Worm (Caenorhabditis elegans) whole organism, L4 larva: ENCODE measurements around the gene F58E2.5.
"Not testable (repeated sequence)": the region's sequence is repeated elsewhere in the genome, so short reads cannot be mapped to it uniquely, and the experiment has no call there.

Experiments
- F37D6.2 ChIP-seq: sonication (generic microtip); optimal IDR thresholded peaks from 2 replicates; lab custom pipeline; 2016; ENCODE audit warnings: mild to moderate bottlenecking, missing genetic modification characterization, missing compliant biosample characterization
- ZK546.5 ChIP-seq, 2 experiments: sonication (generic microtip); optimal IDR thresholded peaks; 2 replicates each; lab custom pipeline; 2017; ENCODE audit warnings: missing biosample characterization in 2 of 2, missing genetic modification characterization in 2 of 2
- ama-1 ChIP-seq: fragments of 150-350 bp; optimal IDR thresholded peaks from 2 replicates; lab custom pipeline; 2014; ENCODE audit warnings: inconsistent platforms, mixed read lengths
- ceh-20 ChIP-seq: fragments of 200-800 bp; sonication (Bioruptor generic); IDR thresholded peaks from 2 replicates; pipeline ENCODE4 v1.3.6; 2022; ENCODE audit warnings: missing genetic modification reagents, missing genetic modification characterization, missing compliant biosample characterization
- dve-1 ChIP-seq: sonication (generic microtip); optimal IDR thresholded peaks from 2 replicates; lab custom pipeline; 2017; ENCODE audit warnings: antibody characterized with exemption, mild to moderate bottlenecking, missing genetic modification characterization, missing compliant biosample characterization; ENCODE audit not compliant: insufficient read depth
- egl-27 ChIP-seq: sonication (generic microtip); optimal IDR thresholded peaks from 3 replicates; lab custom pipeline; 2017; ENCODE audit warnings: missing biosample characterization, missing genetic modification reagents, missing genetic modification characterization
- hif-1 ChIP-seq, 2 experiments: sonication (generic microtip); optimal IDR thresholded peaks; 2 replicates each; lab custom pipeline; 2016 to 2017; ENCODE audit warnings: missing compliant biosample characterization in 2 of 2, missing genetic modification characterization in 2 of 2, missing genetic modification reagents in 2 of 2, missing genotype in 2 of 2, mild to moderate bottlenecking in 1 of 2
- mdl-1 ChIP-seq, 2 experiments: fragments of 150-350 bp in 1 of 2; sonication (generic microtip) in 1 of 2; optimal IDR thresholded peaks; 2 replicates each; lab custom pipeline; 2014 to 2017; ENCODE audit warnings: missing biosample characterization in 2 of 2, missing genetic modification characterization in 2 of 2
- mep-1 ChIP-seq: fragments of 150-350 bp; sonication (generic microtip); optimal IDR thresholded peaks from 3 replicates; lab custom pipeline; 2014; ENCODE audit warnings: missing biosample characterization, missing genetic modification characterization
- nhr-11 ChIP-seq: fragments of 150-350 bp; optimal IDR thresholded peaks from 2 replicates; lab custom pipeline; 2014; ENCODE audit warnings: missing biosample characterization, missing genetic modification characterization
- nhr-237 ChIP-seq: sonication (generic microtip); optimal IDR thresholded peaks from 2 replicates; lab custom pipeline; 2017; ENCODE audit warnings: missing biosample characterization, missing genetic modification characterization
- snpc-4 ChIP-seq: fragments of 150-350 bp; optimal IDR thresholded peaks from 2 replicates; lab custom pipeline; 2014; ENCODE audit warnings: missing biosample characterization, missing genetic modification characterization
- unc-39 ChIP-seq: sonication (generic microtip); optimal IDR thresholded peaks from 2 replicates; lab custom pipeline; 2017; ENCODE audit warnings: missing biosample characterization, missing genetic modification characterization
- unc-62 ChIP-seq, 3 experiments: fragments of 150-350 bp in 1 of 3; sonication (generic microtip); optimal IDR thresholded peaks in 2 of 3; peaks in 1 of 3; 1 replicate in 1 of 3; 2 replicates in 2 of 3; lab custom pipeline; 2014 to 2017; ENCODE audit warnings: missing biosample characterization in 3 of 3, missing genetic modification characterization in 3 of 3, missing genetic modification reagents in 3 of 3, missing genotype in 1 of 3

DNA sequence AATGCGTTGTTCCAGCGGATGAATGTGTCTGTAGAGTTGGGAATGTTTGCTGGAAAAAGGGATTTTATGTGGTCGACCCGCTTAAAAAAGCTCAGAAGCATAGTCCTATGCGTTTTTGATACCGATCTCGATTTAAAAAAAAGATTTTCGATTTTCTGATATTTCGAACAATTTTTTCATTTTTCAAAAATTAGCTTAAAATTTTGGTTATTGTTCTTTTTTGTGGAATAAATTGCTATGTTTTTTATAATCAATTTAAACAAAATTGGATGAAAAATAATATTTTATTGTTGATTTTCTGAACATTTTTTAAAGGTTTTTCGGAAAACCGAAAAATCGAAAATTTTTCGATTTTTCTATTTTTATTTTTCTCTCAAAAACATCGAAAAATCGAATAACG, 11.3 kb upstream of the F58E2.5 start, which contains the start of gene C04C3.7:
- TF ChIP-seq dve-1 (tag; lab: Kevin White, UChicago); F37D6.2 (tag; lab: Kevin White, UChicago); hif-1 (tag; optimal IDR thresholded peaks at IDR 0.05; lab: Kevin White, UChicago); unc-39 (tag; lab: Kevin White, UChicago); nhr-237 (tag; lab: Kevin White, UChicago); ceh-20 (GFP tag; lab: Robert Waterston, UW); mdl-1 (tag; optimal IDR thresholded peaks at IDR 0.05; lab: Kevin White, UChicago); snpc-4 (tag; lab: Kevin White, UChicago); unc-62 (GFP tag; optimal IDR thresholded peaks at IDR 0.05 in 1 of 2; lab: Kevin White, UChicago); unc-62 (tag; optimal IDR thresholded peaks at IDR 0.05; lab: Kevin White, UChicago); mep-1 (tag; lab: Kevin White, UChicago); ZK546.5 (tag; optimal IDR thresholded peaks at IDR 0.05; lab: Kevin White, UChicago); nhr-11; ama-1 (lab: Kevin White, UChicago); egl-27 (tag; lab: Kevin White, UChicago): not testable (repeated sequence)
